Fruit fly (Drosophila melanogaster) whole organism, embryonic: ENCODE data around the gene CG15283.

Experiments used
- Blimp-1 ChIP-seq: fragments of 200-800 bp; sonication (Bioruptor generic); optimal IDR thresholded peaks from 3 replicates; lab custom pipeline; 2018; ENCODE audit warnings: missing biosample characterization, missing genetic modification characterization, mild to moderate bottlenecking, moderate library complexity, missing genetic modification reagents
- CG10979 ChIP-seq: fragments of 200-800 bp; sonication (Bioruptor generic); optimal IDR thresholded peaks from 2 replicates; lab custom pipeline; 2018; ENCODE audit warnings: missing biosample characterization, mild to moderate bottlenecking, missing genetic modification characterization, moderate library complexity
- CG11456 ChIP-seq: fragments of 200-800 bp; sonication (Bioruptor generic); IDR thresholded peaks from 3 replicates; pipeline ENCODE4 v1.3.6; 2022; ENCODE audit warnings: missing biosample characterization, missing genetic modification characterization
- CG11695 ChIP-seq: fragments of 200-800 bp; sonication (Bioruptor generic); IDR thresholded peaks from 3 replicates; pipeline ENCODE4 v1.3.6; 2022; ENCODE audit warnings: missing biosample characterization, missing genetic modification characterization
- CG12391 ChIP-seq: fragments of 200-800 bp; sonication (Bioruptor generic); optimal IDR thresholded peaks from 3 replicates; lab custom pipeline; 2018; ENCODE audit warnings: missing biosample characterization, mild to moderate bottlenecking, missing genetic modification characterization, moderate library complexity
- CG13424 ChIP-seq: fragments of 200-800 bp; sonication (Bioruptor generic); optimal IDR thresholded peaks from 2 replicates; lab custom pipeline; 2019; ENCODE audit warnings: missing biosample characterization, mild to moderate bottlenecking, missing genetic modification characterization, moderate library complexity
- CG16815 ChIP-seq: fragments of 200-800 bp; sonication (Bioruptor generic); optimal IDR thresholded peaks from 3 replicates; lab custom pipeline; 2017; ENCODE audit warnings: missing biosample characterization, mild to moderate bottlenecking, missing genetic modification characterization
- CG17385 ChIP-seq: fragments of 200-800 bp; sonication (Bioruptor generic); optimal IDR thresholded peaks from 3 replicates; lab custom pipeline; 2018; ENCODE audit warnings: missing biosample characterization, mild to moderate bottlenecking, missing genetic modification characterization
- CG2116 ChIP-seq: fragments of 200-800 bp; sonication (Bioruptor generic); optimal IDR thresholded peaks from 3 replicates; lab custom pipeline; 2018; ENCODE audit warnings: missing biosample characterization, mild to moderate bottlenecking, missing genetic modification characterization
- CG2120 ChIP-seq: fragments of 200-800 bp; sonication (Bioruptor generic); optimal IDR thresholded peaks from 3 replicates; lab custom pipeline; 2016; ENCODE audit warnings: missing biosample characterization, missing genetic modification characterization
- CG30403 ChIP-seq: fragments of 200-800 bp; sonication (Bioruptor generic); optimal IDR thresholded peaks from 3 replicates; lab custom pipeline; 2016; ENCODE audit warnings: missing biosample characterization, missing genetic modification characterization
- CG31224 ChIP-seq: fragments of 200-800 bp; sonication (Bioruptor generic); IDR thresholded peaks from 2 replicates; pipeline ENCODE4 v1.3.6; 2022; ENCODE audit warnings: missing biosample characterization, missing genetic modification characterization
- CG32532 ChIP-seq: fragments of 200-800 bp; sonication (Bioruptor generic); IDR thresholded peaks from 2 replicates; pipeline ENCODE4 v1.3.6; 2022; ENCODE audit warnings: missing biosample characterization, missing genetic modification characterization
- CG32767 ChIP-seq: fragments of 200-800 bp; sonication (Bioruptor generic); IDR thresholded peaks from 2 replicates; pipeline ENCODE4 v1.3.6; 2022; ENCODE audit warnings: missing biosample characterization, missing genetic modification characterization
- CG42726 ChIP-seq: fragments of 200-800 bp; sonication (Bioruptor generic); IDR thresholded peaks from 2 replicates; pipeline ENCODE4 v1.3.6; 2022; ENCODE audit warnings: missing biosample characterization, missing genetic modification characterization; ENCODE audit not compliant: partially characterized antibody
- CG4707 ChIP-seq: fragments of 200-800 bp; sonication (Bioruptor generic); optimal IDR thresholded peaks from 2 replicates; lab custom pipeline; 2018; ENCODE audit warnings: missing biosample characterization, mild to moderate bottlenecking, missing genetic modification characterization, moderate library complexity
- CG5245 ChIP-seq: fragments of 200-800 bp; sonication (Bioruptor generic); optimal IDR thresholded peaks from 3 replicates; lab custom pipeline; 2016; ENCODE audit warnings: missing biosample characterization, missing genetic modification characterization
- CG6254 ChIP-seq: fragments of 200-800 bp; sonication (Bioruptor generic); optimal IDR thresholded peaks from 3 replicates; lab custom pipeline; 2017; ENCODE audit warnings: mild to moderate bottlenecking, missing biosample characterization, missing genetic modification reagents, missing genetic modification characterization
- CG6765 ChIP-seq: fragments of 200-800 bp; sonication (Bioruptor generic); optimal IDR thresholded peaks from 3 replicates; lab custom pipeline; 2017; ENCODE audit warnings: missing biosample characterization, mild to moderate bottlenecking, missing genetic modification characterization
- CG7271 ChIP-seq: fragments of 200-800 bp; sonication (Bioruptor generic); optimal IDR thresholded peaks from 2 replicates; lab custom pipeline; 2018; ENCODE audit warnings: missing biosample characterization, mild to moderate bottlenecking, missing genetic modification characterization, moderate library complexity
- CG7357 ChIP-seq: fragments of 200-800 bp; sonication (Bioruptor generic); IDR thresholded peaks from 3 replicates; pipeline ENCODE4 v1.3.6; 2022; ENCODE audit warnings: missing biosample characterization, missing genetic modification characterization
- CG7839 ChIP-seq: fragments of 200-800 bp; sonication (Bioruptor generic); optimal IDR thresholded peaks from 3 replicates; lab custom pipeline; 2018; ENCODE audit warnings: missing biosample characterization, mild to moderate bottlenecking, missing genetic modification characterization, moderate library complexity
- CG8359 ChIP-seq: fragments of 200-800 bp; sonication (Bioruptor generic); optimal IDR thresholded peaks from 2 replicates; lab custom pipeline; 2017; ENCODE audit warnings: missing biosample characterization, mild to moderate bottlenecking, missing genetic modification characterization, borderline replicate concordance
- CTCF ChIP-seq: fragments of 200-800 bp; sonication (Bioruptor generic); optimal IDR thresholded peaks from 2 replicates; lab custom pipeline; 2017; ENCODE audit warnings: missing biosample characterization, mild to moderate bottlenecking, missing genetic modification characterization, moderate library complexity
- D19B ChIP-seq: fragments of 200-800 bp; sonication (Bioruptor generic); optimal IDR thresholded peaks from 2 replicates; lab custom pipeline; 2017; ENCODE audit warnings: missing biosample characterization, mild to moderate bottlenecking, missing genetic modification characterization
- Deaf1 ChIP-seq: fragments of 200-800 bp; optimal IDR thresholded peaks from 3 replicates; lab custom pipeline; 2019; ENCODE audit warnings: missing biosample characterization, mild to moderate bottlenecking, missing genetic modification characterization, moderate library complexity
- HLH3B ChIP-seq: fragments of 200-800 bp; sonication (Bioruptor generic); IDR thresholded peaks from 2 replicates; pipeline ENCODE4 v1.3.6; 2022; ENCODE audit warnings: missing biosample characterization, missing genetic modification characterization
- Hr51 ChIP-seq, 2 experiments: fragments of 200-800 bp; sonication (Bioruptor generic); optimal IDR thresholded peaks; 2 replicates in 1 of 2; 3 replicates in 1 of 2; lab custom pipeline; 2016 to 2018; ENCODE audit warnings: missing biosample characterization in 2 of 2, missing genetic modification characterization in 2 of 2, mild to moderate bottlenecking in 1 of 2, moderate library complexity in 1 of 2
- MESR4 ChIP-seq: fragments of 200-800 bp; sonication (Bioruptor generic); optimal IDR thresholded peaks from 2 replicates; lab custom pipeline; 2018; ENCODE audit warnings: missing biosample characterization, mild to moderate bottlenecking, missing genetic modification characterization, moderate library complexity
- Oli ChIP-seq: fragments of 200-800 bp; sonication (Bioruptor generic); optimal IDR thresholded peaks from 2 replicates; lab custom pipeline; 2018; ENCODE audit warnings: missing biosample characterization, mild to moderate bottlenecking, missing genetic modification characterization, moderate library complexity
- Ptx1 ChIP-seq: fragments of 200-800 bp; sonication (Bioruptor generic); IDR thresholded peaks from 2 replicates; pipeline ENCODE4 v1.3.6; 2022; ENCODE audit warnings: missing biosample characterization, missing genetic modification characterization
- Scr ChIP-seq: fragments of 200-800 bp; sonication (Bioruptor generic); IDR thresholded peaks from 2 replicates; pipeline ENCODE4 v1.3.6; 2022; ENCODE audit warnings: missing biosample characterization, missing genetic modification characterization; ENCODE audit not compliant: partially characterized antibody
- Sox100B ChIP-seq: fragments of 200-800 bp; sonication (Bioruptor generic); optimal IDR thresholded peaks from 3 replicates; lab custom pipeline; 2018; ENCODE audit warnings: missing biosample characterization, mild to moderate bottlenecking, missing genetic modification characterization
- Spps ChIP-seq: fragments of 200-800 bp; sonication (Bioruptor generic); optimal IDR thresholded peaks from 2 replicates; lab custom pipeline; 2018; ENCODE audit warnings: missing biosample characterization, mild to moderate bottlenecking, missing genetic modification characterization
- Xbp1 ChIP-seq: fragments of 200-800 bp; sonication (Bioruptor generic); optimal IDR thresholded peaks from 3 replicates; lab custom pipeline; 2016; ENCODE audit warnings: missing biosample characterization, mild to moderate bottlenecking, missing genetic modification characterization
- ci ChIP-seq: fragments of 200-800 bp; sonication (Bioruptor generic); IDR thresholded peaks from 3 replicates; pipeline ENCODE4 v1.3.6; 2022; ENCODE audit warnings: missing biosample characterization, missing genetic modification characterization
- dmrt99B ChIP-seq: fragments of 200-800 bp; sonication (Bioruptor generic); optimal IDR thresholded peaks from 2 replicates; lab custom pipeline; 2018; ENCODE audit warnings: missing biosample characterization, mild to moderate bottlenecking, missing genetic modification characterization, moderate library complexity
- fd102C ChIP-seq: fragments of 200-800 bp; sonication (Bioruptor generic); optimal IDR thresholded peaks from 2 replicates; lab custom pipeline; 2018; ENCODE audit warnings: missing biosample characterization, mild to moderate bottlenecking, missing genetic modification characterization, moderate library complexity
- grau ChIP-seq: fragments of 200-800 bp; optimal IDR thresholded peaks from 3 replicates; lab custom pipeline; 2019; ENCODE audit warnings: missing biosample characterization, mild to moderate bottlenecking, missing genetic modification characterization, moderate library complexity
- h ChIP-seq: fragments of >200 bp; optimal IDR thresholded peaks from 2 replicates; lab custom pipeline; 2017
- repo ChIP-seq: fragments of 200-800 bp; sonication (Bioruptor generic); optimal IDR thresholded peaks from 2 replicates; lab custom pipeline; 2016; ENCODE audit warnings: missing biosample characterization, missing genetic modification characterization
- sc ChIP-seq, 3 experiments: fragments of >200 bp in 2 of 3; fragments of 200-800 bp in 1 of 3; sonication (Bioruptor generic) in 1 of 3; optimal IDR thresholded peaks; 2 replicates in 2 of 3; 3 replicates in 1 of 3; lab custom pipeline; 2017; ENCODE audit warnings: mild to moderate bottlenecking in 1 of 3, missing biosample characterization in 1 of 3, missing genetic modification characterization in 1 of 3, missing genetic modification reagents in 1 of 3
- sima ChIP-seq: fragments of 200-800 bp; sonication (Bioruptor generic); optimal IDR thresholded peaks from 2 replicates; lab custom pipeline; 2016; ENCODE audit warnings: missing biosample characterization, missing genetic modification characterization
- sisA ChIP-seq: fragments of 200-800 bp; sonication (Bioruptor generic); IDR thresholded peaks from 2 replicates; pipeline ENCODE4 v1.3.6; 2022; ENCODE audit warnings: missing biosample characterization, missing genetic modification characterization
- sug ChIP-seq: fragments of 200-800 bp; optimal IDR thresholded peaks from 2 replicates; lab custom pipeline; 2019; ENCODE audit warnings: missing biosample characterization, mild to moderate bottlenecking, missing genetic modification characterization, moderate library complexity
- twi ChIP-seq: fragments of 200-800 bp; optimal IDR thresholded peaks from 2 replicates; lab custom pipeline; 2019; ENCODE audit warnings: missing biosample characterization, mild to moderate bottlenecking, missing genetic modification characterization, moderate library complexity
- unpg ChIP-seq: fragments of 200-800 bp; sonication (Bioruptor generic); optimal IDR thresholded peaks from 3 replicates; lab custom pipeline; 2018; ENCODE audit warnings: missing biosample characterization, mild to moderate bottlenecking, missing genetic modification characterization, moderate library complexity
- zen ChIP-seq: fragments of 200-800 bp; sonication (Bioruptor generic); optimal IDR thresholded peaks from 3 replicates; lab custom pipeline; 2018; ENCODE audit warnings: missing biosample characterization, mild to moderate bottlenecking, missing genetic modification characterization, moderate library complexity
- zfh1 ChIP-seq: fragments of 200-800 bp; sonication (Bioruptor generic); IDR thresholded peaks from 3 replicates; pipeline ENCODE4 v1.3.6; 2022; ENCODE audit warnings: missing biosample characterization, missing genetic modification characterization

The CG15283 gene

dm6 chr2L:14440908-14441307 lies 9.8 kb downstream of the CG15283 start (continued):
- TF ChIP-seq ci (GFP tag; lab: Robert Waterston, UW) (0 out of 3 replicates have a peak, but pooled peaks have one; percentile 16), CG17385 (GFP tag; lab: Kevin White, UChicago) (peak; percentile 21), sisA (peak; percentile 33; the same call in 1 of the 2 replicates), repo (GFP tag; lab: Kevin White, UChicago) (no peak), CG13424 (peak; percentile 45), CG11695 (GFP tag; lab: Robert Waterston, UW) (peak; percentile 61; the same call in 1 of the 3 replicates), Spps (tag; lab: Kevin White, UChicago) (peak; percentile 54), CG32767 (GFP tag; lab: Robert Waterston, UW) (0 out of 2 replicates have a peak, but pooled peaks have one; percentile 11), CG7839 (tag; lab: Kevin White, UChicago) (peak; percentile 72), zen (tag; lab: Kevin White, UChicago) (peak; percentile 75), unpg (GFP tag; lab: Kevin White, UChicago) (peak; percentile 63), CTCF (GFP tag; lab: Kevin White, UChicago) (no peak), MESR4 (GFP tag; lab: Kevin White, UChicago) (no peak), Hr51 (GFP tag; optimal IDR thresholded peaks at IDR 0.05; lab: Kevin White, UChicago) (peak in 1 of 2 experiments; percentile 58), sima (GFP tag; lab: Kevin White, UChicago) (no peak), HLH3B (GFP tag; lab: Robert Waterston, UW) (0 out of 2 replicates have a peak, but pooled peaks have one; percentile 16), CG6765 (GFP tag; lab: Kevin White, UChicago) (peak; percentile 31), CG12391 (tag; lab: Kevin White, UChicago) (peak; percentile 69), sug (no peak), CG42726 (no peak), CG7357 (GFP tag; lab: Robert Waterston, UW) (peak; percentile 25; the same call in 1 of the 3 replicates), Scr (GFP tag; lab: Robert Waterston, UW) (no peak), twi (tag; lab: Kevin White, UChicago) (peak; percentile 14), sc (optimal IDR thresholded peaks at IDR 0.05; lab: Kevin White, UChicago) (no peak), sc (GFP tag; optimal IDR thresholded peaks at IDR 0.05; lab: Kevin White, UChicago) (peak; percentile 6), CG7271 (tag; lab: Kevin White, UChicago) (peak; percentile 15), CG31224 (0 out of 2 replicates have a peak, but pooled peaks have one; percentile 11), Ptx1 (GFP tag; lab: Robert Waterston, UW) (peak; percentile 28), CG11456 (GFP tag; lab: Robert Waterston, UW) (no peak), CG8359 (GFP tag; lab: Kevin White, UChicago) (no peak), zfh1 (GFP tag; lab: Robert Waterston, UW) (0 out of 3 replicates have a peak, but pooled peaks have one; percentile 51), Blimp-1 (GFP tag; lab: Kevin White, UChicago) (peak; percentile 64), fd102C (GFP tag; lab: Kevin White, UChicago) (peak; percentile 7), CG10979 (peak; percentile 75), CG2120 (peak; percentile 35), dmrt99B (tag; lab: Kevin White, UChicago) (peak; percentile 65), Oli (tag; lab: Kevin White, UChicago) (peak; percentile 66), CG5245 (GFP tag; lab: Kevin White, UChicago) (no peak), CG6254 (GFP tag; lab: Kevin White, UChicago) (peak; percentile 14), Deaf1 (peak; percentile 19), D19B (GFP tag; lab: Kevin White, UChicago) (no peak), h (lab: Kevin White, UChicago) (no peak), CG2116 (GFP tag; lab: Kevin White, UChicago) (peak; percentile 16), CG4707 (GFP tag; lab: Kevin White, UChicago) (no peak), CG30403 (GFP tag; lab: Kevin White, UChicago) (peak; percentile 48), CG32532 (GFP tag; lab: Robert Waterston, UW) (0 out of 2 replicates have a peak, but pooled peaks have one; percentile 23), Xbp1 (GFP tag; lab: Kevin White, UChicago) (peak; percentile 31), CG16815 (peak; percentile 32), grau (tag; lab: Kevin White, UChicago) (peak; percentile 67), Sox100B (GFP tag; lab: Kevin White, UChicago) (peak; percentile 40)
